Fruit fly (Drosophila melanogaster): ENCODE data around the gene bnl.

DNA sequence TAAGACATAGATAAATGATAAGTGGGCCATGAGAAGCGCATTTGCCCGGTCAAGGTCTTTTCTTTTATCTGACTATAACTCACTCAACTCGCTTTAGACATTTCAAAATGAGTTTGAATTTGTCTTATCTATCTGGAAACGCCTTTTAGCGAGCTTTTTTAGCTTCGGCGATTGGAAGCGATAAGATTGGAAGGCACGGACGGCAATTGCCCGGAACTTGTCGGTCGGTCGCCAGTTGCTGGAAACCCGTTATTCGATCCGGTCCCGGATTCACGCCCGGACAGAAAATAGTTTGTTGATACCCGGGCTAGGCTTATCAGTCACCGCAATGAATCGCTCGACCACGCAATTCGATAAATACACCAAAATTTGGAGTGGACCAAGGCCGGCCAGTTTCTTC, 53.3 kb downstream of the bnl start, which contains the start of gene Acsx4:
- TF ChIP-seq CG7101 (tag; optimal IDR thresholded peaks at IDR 0.05) (no peak), CG7045 (GFP tag; optimal IDR thresholded peaks at IDR 0.05) (no peak), CG1620 (GFP tag; optimal IDR thresholded peaks at IDR 0.05) (no peak), Crg-1 (GFP tag; optimal IDR thresholded peaks at IDR 0.05) (no peak), bab1 (GFP tag; optimal IDR thresholded peaks at IDR 0.05) (no peak)

Measured in whole organism, adult.